Fruit fly (Drosophila melanogaster): Measurements from ENCODE around the gene by.

- TF ChIP-seq slp2 (GFP tag; optimal IDR thresholded peaks at IDR 0.05) (no peak), zen (tag; optimal IDR thresholded peaks at IDR 0.05) (no peak), stwl (tag; optimal IDR thresholded peaks at IDR 0.05) (no peak), CG5953 (GFP tag; IDR thresholded peaks at IDR 0.05) (no peak), CG3163 (GFP tag; optimal IDR thresholded peaks at IDR 0.05) (no peak), Elba2 (GFP tag; optimal IDR thresholded peaks at IDR 0.05) (no peak), eve (GFP tag; optimal IDR thresholded peaks at IDR 0.05) (no peak), tx (GFP tag; optimal IDR thresholded peaks at IDR 0.05) (no peak), btn (GFP tag; optimal IDR thresholded peaks at IDR 0.05) (no peak), Fer1 (GFP tag; optimal IDR thresholded peaks at IDR 0.05) (no peak)
Observed at dm6 chr3R:9546808-9547381, 14.1 kb upstream of the by start.
